Fruit fly (Drosophila melanogaster) whole organism, prepupa: ENCODE measurements around the gene TM9SF3.

Experiments used
- Blimp-1 ChIP-seq: fragments of 200-800 bp; sonication (Bioruptor generic); optimal IDR thresholded peaks from 3 replicates; lab custom pipeline; 2017; ENCODE audit warnings: missing biosample characterization, missing genetic modification characterization, mild to moderate bottlenecking, moderate library complexity, missing genetic modification reagents
- CG10631 ChIP-seq: fragments of 200-800 bp; sonication (Bioruptor generic); optimal IDR thresholded peaks from 2 replicates; lab custom pipeline; 2016; ENCODE audit warnings: missing biosample characterization, missing genetic modification characterization
- CG10669 ChIP-seq: fragments of 200-800 bp; sonication (Bioruptor generic); optimal IDR thresholded peaks from 3 replicates; lab custom pipeline; 2018; ENCODE audit warnings: missing biosample characterization, mild to moderate bottlenecking, missing genetic modification characterization, moderate library complexity
- CG11902 ChIP-seq: fragments of 200-800 bp; sonication (Bioruptor generic); optimal IDR thresholded peaks from 3 replicates; lab custom pipeline; 2016; ENCODE audit warnings: missing biosample characterization, missing genetic modification characterization
- CG15336 ChIP-seq: fragments of 200-800 bp; sonication (Bioruptor generic); IDR thresholded peaks from 2 replicates; pipeline ENCODE4 v1.3.6; 2022; ENCODE audit warnings: missing biosample characterization, missing genetic modification characterization
- CG16779 ChIP-seq: fragments of 200-800 bp; sonication (Bioruptor generic); optimal IDR thresholded peaks from 3 replicates; lab custom pipeline; 2017; ENCODE audit warnings: missing biosample characterization, mild to moderate bottlenecking, missing genetic modification characterization
- CG3032 ChIP-seq: fragments of 200-800 bp; optimal IDR thresholded peaks from 2 replicates; lab custom pipeline; 2019; ENCODE audit warnings: missing biosample characterization, mild to moderate bottlenecking, missing genetic modification characterization, moderate library complexity
- CG31627 ChIP-seq: fragments of 200-800 bp; sonication (Bioruptor generic); optimal IDR thresholded peaks from 3 replicates; lab custom pipeline; 2016; ENCODE audit warnings: missing biosample characterization, missing genetic modification characterization
- CG32006 ChIP-seq: fragments of 200-800 bp; sonication (Bioruptor generic); optimal IDR thresholded peaks from 3 replicates; lab custom pipeline; 2017; ENCODE audit warnings: missing biosample characterization, mild to moderate bottlenecking, missing genetic modification characterization
- CG34406 ChIP-seq: fragments of 200-800 bp; sonication (Bioruptor generic); optimal IDR thresholded peaks from 3 replicates; lab custom pipeline; 2016; ENCODE audit warnings: missing biosample characterization, missing genetic modification characterization
- CG3919 ChIP-seq: fragments of 200-800 bp; sonication (Bioruptor generic); optimal IDR thresholded peaks from 3 replicates; lab custom pipeline; 2016; ENCODE audit warnings: missing biosample characterization, missing genetic modification characterization
- CG4318 ChIP-seq: fragments of 200-800 bp; sonication (Bioruptor generic); optimal IDR thresholded peaks from 3 replicates; lab custom pipeline; 2017; ENCODE audit warnings: missing biosample characterization, mild to moderate bottlenecking, missing genetic modification characterization
- CG6276 ChIP-seq: fragments of 200-800 bp; sonication (Bioruptor generic); optimal IDR thresholded peaks from 2 replicates; lab custom pipeline; 2017; ENCODE audit warnings: missing biosample characterization, mild to moderate bottlenecking, missing genetic modification characterization
- CG6792 ChIP-seq: fragments of 200-800 bp; sonication (Bioruptor generic); optimal IDR thresholded peaks from 3 replicates; lab custom pipeline; 2016; ENCODE audit warnings: missing biosample characterization, missing genetic modification characterization
- CG6808 ChIP-seq: fragments of 200-800 bp; sonication (Bioruptor generic); optimal IDR thresholded peaks from 3 replicates; lab custom pipeline; 2017; ENCODE audit warnings: missing biosample characterization, missing genetic modification characterization, mild to moderate bottlenecking, moderate library complexity, missing genetic modification reagents
- CG6854 ChIP-seq: fragments of 200-800 bp; sonication (Bioruptor generic); optimal IDR thresholded peaks from 2 replicates; lab custom pipeline; 2017; ENCODE audit warnings: missing biosample characterization, mild to moderate bottlenecking, missing genetic modification characterization
- CG7368 ChIP-seq: fragments of 200-800 bp; sonication (Bioruptor generic); optimal IDR thresholded peaks from 3 replicates; lab custom pipeline; 2016; ENCODE audit warnings: missing biosample characterization, missing genetic modification characterization
- CG8119 ChIP-seq: fragments of 200-800 bp; sonication (Bioruptor generic); IDR thresholded peaks from 3 replicates; pipeline ENCODE4 v1.3.6; 2022; ENCODE audit warnings: missing biosample characterization, missing genetic modification characterization
- CG9139 ChIP-seq: fragments of 200-800 bp; sonication (Bioruptor generic); optimal IDR thresholded peaks from 3 replicates; lab custom pipeline; 2017; ENCODE audit warnings: missing biosample characterization, mild to moderate bottlenecking, missing genetic modification characterization
- Eip78C ChIP-seq: fragments of 200-800 bp; sonication (Bioruptor generic); peaks from one replicate; lab custom pipeline; 2016; ENCODE audit warnings: missing biosample characterization, missing genetic modification characterization
- Eip93F ChIP-seq: fragments of 200-800 bp; sonication (Bioruptor generic); optimal IDR thresholded peaks from 2 replicates; lab custom pipeline; 2016; ENCODE audit warnings: missing biosample characterization, mild to moderate bottlenecking, missing genetic modification characterization
- Ets21C ChIP-seq: fragments of 200-800 bp; sonication (Bioruptor generic); optimal IDR thresholded peaks from 3 replicates; lab custom pipeline; 2016; ENCODE audit warnings: missing biosample characterization, missing genetic modification characterization
- Ets96B ChIP-seq: fragments of 200-800 bp; optimal IDR thresholded peaks from 2 replicates; lab custom pipeline; 2019; ENCODE audit warnings: missing biosample characterization, mild to moderate bottlenecking, missing genetic modification characterization, moderate library complexity
- Gug ChIP-seq: fragments of 200-800 bp; sonication (Bioruptor generic); IDR thresholded peaks from 2 replicates; pipeline ENCODE4 v1.3.6; 2022; ENCODE audit warnings: missing biosample characterization, missing genetic modification characterization
- Hr39 ChIP-seq: fragments of 200-800 bp; sonication (Bioruptor generic); optimal IDR thresholded peaks from 2 replicates; lab custom pipeline; 2016; ENCODE audit warnings: missing biosample characterization, missing genetic modification characterization
- Hr4 ChIP-seq: fragments of 200-800 bp; sonication (Bioruptor generic); optimal IDR thresholded peaks from 3 replicates; lab custom pipeline; 2016; ENCODE audit warnings: missing biosample characterization, missing genetic modification characterization
- Lpt ChIP-seq: fragments of 200-800 bp; sonication (Bioruptor generic); optimal IDR thresholded peaks from 3 replicates; lab custom pipeline; 2016; ENCODE audit warnings: missing biosample characterization, missing genetic modification characterization
- Met ChIP-seq: fragments of 200-800 bp; sonication (Bioruptor generic); optimal IDR thresholded peaks from 3 replicates; lab custom pipeline; 2016; ENCODE audit warnings: missing biosample characterization, missing genetic modification characterization
- OdsH ChIP-seq: fragments of 200-800 bp; sonication (Bioruptor generic); optimal IDR thresholded peaks from 3 replicates; lab custom pipeline; 2016; ENCODE audit warnings: missing biosample characterization, missing genetic modification characterization
- Smox ChIP-seq: fragments of 200-800 bp; sonication (Bioruptor generic); optimal IDR thresholded peaks from 3 replicates; lab custom pipeline; 2016; ENCODE audit warnings: missing biosample characterization, missing genetic modification characterization
- Sox102F ChIP-seq: fragments of 200-800 bp; sonication (Bioruptor generic); optimal IDR thresholded peaks from 2 replicates; lab custom pipeline; 2016; ENCODE audit warnings: missing biosample characterization, mild to moderate bottlenecking, missing genetic modification characterization
- Sox14 ChIP-seq: fragments of 200-800 bp; sonication (Bioruptor generic); optimal IDR thresholded peaks from 3 replicates; lab custom pipeline; 2016; ENCODE audit warnings: missing biosample characterization, missing genetic modification characterization
- Sox15 ChIP-seq: fragments of 200-800 bp; sonication (Bioruptor generic); optimal IDR thresholded peaks from 3 replicates; lab custom pipeline; 2016; ENCODE audit warnings: missing biosample characterization, missing genetic modification characterization
- achi ChIP-seq: fragments of 200-800 bp; sonication (Bioruptor generic); optimal IDR thresholded peaks from 3 replicates; lab custom pipeline; 2016; ENCODE audit warnings: missing biosample characterization, missing genetic modification characterization
- cyc ChIP-seq: fragments of 200-800 bp; sonication (Bioruptor generic); optimal IDR thresholded peaks from 3 replicates; lab custom pipeline; 2016; ENCODE audit warnings: missing biosample characterization, missing genetic modification characterization
- dac ChIP-seq: fragments of 200-800 bp; sonication (Bioruptor generic); optimal IDR thresholded peaks from 2 replicates; lab custom pipeline; 2017; ENCODE audit warnings: missing biosample characterization, mild to moderate bottlenecking, missing genetic modification characterization
- dsx ChIP-seq: fragments of 200-800 bp; optimal IDR thresholded peaks from 3 replicates; lab custom pipeline; 2019; ENCODE audit warnings: missing biosample characterization, mild to moderate bottlenecking, missing genetic modification characterization, moderate library complexity; ENCODE audit not compliant: poor library complexity, severe bottlenecking
- eg ChIP-seq: fragments of 200-800 bp; sonication (Bioruptor generic); IDR thresholded peaks from 3 replicates; pipeline ENCODE4 v1.3.6; 2022; ENCODE audit warnings: missing biosample characterization, missing genetic modification characterization
- esn ChIP-seq: fragments of 200-800 bp; sonication (Bioruptor generic); optimal IDR thresholded peaks from 2 replicates; lab custom pipeline; 2016; ENCODE audit warnings: missing biosample characterization, mild to moderate bottlenecking, missing genetic modification characterization, moderate library complexity
- fd59A ChIP-seq: fragments of 200-800 bp; sonication (Bioruptor generic); optimal IDR thresholded peaks from 2 replicates; lab custom pipeline; 2017; ENCODE audit warnings: missing biosample characterization, mild to moderate bottlenecking, missing genetic modification characterization, missing genetic modification reagents
- fd85E ChIP-seq: fragments of 200-800 bp; sonication (Bioruptor generic); optimal IDR thresholded peaks from 3 replicates; lab custom pipeline; 2016; ENCODE audit warnings: missing biosample characterization, missing genetic modification characterization
- fkh ChIP-seq: fragments of 200-800 bp; sonication (Bioruptor generic); optimal IDR thresholded peaks from 3 replicates; lab custom pipeline; 2017; ENCODE audit warnings: missing biosample characterization, mild to moderate bottlenecking, missing genetic modification characterization, moderate library complexity
- lz ChIP-seq: fragments of 200-800 bp; sonication (Bioruptor generic); optimal IDR thresholded peaks from 3 replicates; lab custom pipeline; 2016; ENCODE audit warnings: missing biosample characterization, missing genetic modification characterization
- pdm3 ChIP-seq: fragments of 200-800 bp; sonication (Bioruptor generic); optimal IDR thresholded peaks from 3 replicates; lab custom pipeline; 2016; ENCODE audit warnings: missing biosample characterization, missing genetic modification characterization
- salr ChIP-seq, 2 experiments: fragments of 200-800 bp; sonication (Bioruptor generic); optimal IDR thresholded peaks; 3 replicates each; lab custom pipeline; 2016 to 2018; ENCODE audit warnings: missing biosample characterization in 2 of 2, missing genetic modification characterization in 2 of 2, mild to moderate bottlenecking in 1 of 2
- spab ChIP-seq: fragments of 200-800 bp; sonication (Bioruptor generic); optimal IDR thresholded peaks from 2 replicates; lab custom pipeline; 2017; ENCODE audit warnings: missing biosample characterization, mild to moderate bottlenecking, missing genetic modification characterization, missing genetic modification reagents
- ss ChIP-seq, 2 experiments: fragments of 200-800 bp; sonication (Bioruptor generic); optimal IDR thresholded peaks; 2 replicates in 1 of 2; 3 replicates in 1 of 2; lab custom pipeline; 2017 to 2018; ENCODE audit warnings: mild to moderate bottlenecking in 2 of 2, missing biosample characterization in 2 of 2, missing genetic modification characterization in 2 of 2, moderate library complexity in 1 of 2
- svp ChIP-seq: fragments of 200-800 bp; sonication (Bioruptor generic); peaks from one replicate; lab custom pipeline; 2016; ENCODE audit warnings: missing biosample characterization, missing genetic modification characterization
- topi ChIP-seq: fragments of 200-800 bp; sonication (Bioruptor generic); optimal IDR thresholded peaks from 3 replicates; lab custom pipeline; 2016; ENCODE audit warnings: missing biosample characterization, missing genetic modification characterization
- vri ChIP-seq: fragments of 200-800 bp; sonication (Bioruptor generic); optimal IDR thresholded peaks from 3 replicates; lab custom pipeline; 2016; ENCODE audit warnings: missing biosample characterization, mild to moderate bottlenecking, missing genetic modification characterization

The TM9SF3 gene

DNA sequence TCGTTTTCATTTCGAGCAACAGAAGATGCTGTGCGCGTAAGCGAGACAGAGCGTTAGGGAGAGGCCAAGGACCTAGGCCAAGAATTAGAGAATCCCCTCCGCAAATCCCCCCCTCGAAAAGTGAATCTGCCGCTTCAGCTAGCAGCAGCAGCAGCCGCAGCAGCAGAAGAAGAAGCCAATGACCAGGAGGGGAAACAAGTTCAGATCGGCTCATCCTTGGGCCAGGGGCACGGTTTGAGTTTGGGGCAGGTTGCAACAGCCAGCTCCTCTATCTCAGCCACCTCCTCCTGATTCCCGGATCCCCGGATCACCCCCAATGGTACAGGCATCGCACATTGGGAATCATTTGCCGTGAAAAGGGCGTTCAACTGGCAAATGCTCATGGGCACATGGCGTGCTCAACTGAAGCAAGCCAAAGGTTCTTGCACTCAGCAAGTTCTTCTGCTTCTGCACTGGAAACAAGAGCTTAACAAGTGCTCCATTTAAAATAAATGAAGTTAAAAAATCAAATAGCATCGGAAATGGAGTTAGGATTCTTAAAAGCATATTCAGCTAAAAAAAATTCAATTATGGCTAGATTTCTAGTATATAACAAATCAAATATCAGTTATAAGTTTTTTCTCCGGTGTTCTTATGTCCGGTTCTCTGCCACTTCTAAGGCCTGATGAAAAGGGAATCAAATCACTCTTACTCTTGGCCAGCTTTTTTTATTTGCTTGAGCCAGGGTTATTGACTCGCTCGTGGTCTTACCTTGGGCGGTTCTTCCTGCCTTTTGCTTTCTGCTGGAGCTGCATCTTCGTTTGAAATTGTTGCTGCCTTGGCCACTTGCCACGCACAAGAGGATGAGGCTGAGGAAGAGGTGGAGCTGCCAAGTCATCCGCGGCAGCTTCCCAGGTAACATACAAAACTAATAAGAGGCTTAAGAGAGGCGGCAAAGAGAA lies 29.7 kb upstream of the TM9SF3 start:
- TF ChIP-seq CG10669 (GFP tag; lab: Kevin White, UChicago) (peak; percentile 38), Gug (GFP tag; lab: Robert Waterston, UW) (peak; percentile 45; the same call in 1 of the 2 replicates), CG15336 (GFP tag; lab: Robert Waterston, UW) (no peak), Ets96B (peak; percentile 70), ss (GFP tag; optimal IDR thresholded peaks at IDR 0.05; lab: Kevin White, UChicago) (peak in 1 of 2 experiments; percentile 14), CG32006 (GFP tag; lab: Kevin White, UChicago) (no peak), lz (GFP tag; lab: Kevin White, UChicago) (peak; percentile 56), CG10631 (peak; percentile 83), Ets21C (GFP tag; lab: Kevin White, UChicago) (no peak), Sox15 (GFP tag; lab: Kevin White, UChicago) (no peak), fd59A (GFP tag; lab: Kevin White, UChicago) (peak; percentile 31), esn (peak; percentile 62), CG16779 (tag; lab: Kevin White, UChicago) (peak; percentile 12), Blimp-1 (GFP tag; lab: Kevin White, UChicago) (no peak), Eip78C (GFP tag; lab: Kevin White, UChicago) (peak; percentile 48), topi (peak; percentile 49), spab (GFP tag; lab: Kevin White, UChicago) (peak; percentile 31), Met (GFP tag; lab: Kevin White, UChicago) (no peak), fd85E (no peak), Hr4 (GFP tag; lab: Kevin White, UChicago) (no peak), CG6808 (GFP tag; lab: Kevin White, UChicago) (peak; percentile 35), CG31627 (GFP tag; lab: Kevin White, UChicago) (peak; percentile 4), CG8119 (GFP tag; lab: Robert Waterston, UW) (no peak), eg (no peak), CG3032 (tag; lab: Kevin White, UChicago) (peak; percentile 61), OdsH (GFP tag; lab: Kevin White, UChicago) (no peak), Sox102F (GFP tag; lab: Kevin White, UChicago) (no peak), CG4318 (GFP tag; lab: Kevin White, UChicago) (no peak), svp (GFP tag; lab: Kevin White, UChicago) (no peak), Eip93F (GFP tag; lab: Kevin White, UChicago) (peak; percentile 7), cyc (GFP tag; lab: Kevin White, UChicago) (peak; percentile 61), Lpt (no peak), Smox (GFP tag; lab: Kevin White, UChicago) (no peak), vri (GFP tag; lab: Kevin White, UChicago) (peak; percentile 32), CG6792 (GFP tag; lab: Kevin White, UChicago) (peak; percentile 45), achi (GFP tag; lab: Kevin White, UChicago) (peak; percentile 24), CG11902 (no peak), Sox14 (GFP tag; lab: Kevin White, UChicago) (peak; percentile 69), CG9139 (no peak), salr (GFP tag; optimal IDR thresholded peaks at IDR 0.05; lab: Kevin White, UChicago) (peak in 1 of 2 experiments; percentile 49), dac (GFP tag; lab: Kevin White, UChicago) (no peak), CG7368 (GFP tag; lab: Kevin White, UChicago) (peak; percentile 13), pdm3 (GFP tag; lab: Kevin White, UChicago) (peak; percentile 17), CG34406 (GFP tag; lab: Kevin White, UChicago) (no peak), CG6276 (GFP tag; lab: Kevin White, UChicago) (no peak), CG6854 (GFP tag; lab: Kevin White, UChicago) (no peak), Hr39 (no peak), fkh (no peak), CG3919 (peak; percentile 80), dsx (GFP tag; lab: Kevin White, UChicago) (no peak)
